Fruit fly (Drosophila melanogaster) ovary, adult (tissue): ENCODE data around the gene CG16812.
A peak's percentile ranks its signal among the peaks of the same experiment; 100 is the strongest.

Experiments
- CG17801 ChIP-seq: fragments of 200-800 bp; optimal IDR thresholded peaks from 2 replicates; lab custom pipeline; 2019; ENCODE audit warnings: missing biosample characterization, mild to moderate bottlenecking, missing genetic modification characterization, moderate library complexity; ENCODE audit not compliant: partially characterized antibody

CG16812 gene

dm6 chr2L:13222225-13222648 lies at the start of gene CG16812, which contains the start of gene Ski6:
TSS of gene CG16812 (plus strand) at chr2L:13222587.
TSS of gene Ski6 (minus strand) at chr2L:13222429.
- TF ChIP-seq CG17801 (GFP tag; lab: Kevin White, UChicago): peak; percentile 71

dm6 chr2L:13176123-13176522 lies 46.3 kb upstream of the CG16812 start, which contains the start of gene CG43925:
TSS of gene CG43925 (plus strand) at chr2L:13176423.
- no peak for TF ChIP-seq CG17801 (GFP tag; lab: Kevin White, UChicago)

- peak; percentile 62 for TF ChIP-seq CG17801 (GFP tag; lab: Kevin White, UChicago)
These were observed 45.6 kb upstream of the CG16812 start, which contains the start of the genes Sfmbt and CG5439 for dm6 chr2L:13176701-13177249. TSS of gene Sfmbt (minus strand) at chr2L:13176785. TSS of gene CG5439 (plus strand) at chr2L:13177150.

- peak; percentile 21 for TF ChIP-seq CG17801 (GFP tag; lab: Kevin White, UChicago)
These were observed 43.3 kb upstream of the CG16812 start, which contains the start of gene Alg7 for dm6 chr2L:13179095-13179494. TSS of gene Alg7 (plus strand) at chr2L:13179247.

- no peak for TF ChIP-seq CG17801 (GFP tag; lab: Kevin White, UChicago)
These were observed 40.0 kb upstream of the CG16812 start, which contains the start of gene Mgat3 for dm6 chr2L:13182415-13182814. TSS of gene Mgat3 (minus strand) at chr2L:13182596.

- TF ChIP-seq CG17801 (GFP tag; lab: Kevin White, UChicago): no peak
These were observed 39.2 kb upstream of the CG16812 start, which contains the start of gene Rsph1 for dm6 chr2L:13183150-13183549. TSS of gene Rsph1 (plus strand) at chr2L:13183450.

- TF ChIP-seq CG17801 (GFP tag; lab: Kevin White, UChicago): peak; percentile 23
These were observed 31.9 kb upstream of the CG16812 start for dm6 chr2L:13190534-13190933.

dm6 chr2L:13191052-13191678 lies 31.2 kb upstream of the CG16812 start:
- TF ChIP-seq CG17801 (GFP tag; lab: Kevin White, UChicago): no peak

- peak; percentile 78 for TF ChIP-seq CG17801 (GFP tag; lab: Kevin White, UChicago)
These were observed 30.5 kb upstream of the CG16812 start, which contains the start of the genes CG16974 and Edem2 for dm6 chr2L:13191894-13192293. TSS of gene CG16974 (minus strand) at chr2L:13191979. TSS of gene Edem2 (plus strand) at chr2L:13192201.

- no peak for TF ChIP-seq CG17801 (GFP tag; lab: Kevin White, UChicago)
These were observed 26.6 kb upstream of the CG16812 start for dm6 chr2L:13195822-13196221.

- peak; percentile 12 for TF ChIP-seq CG17801 (GFP tag; lab: Kevin White, UChicago)
These were observed 19.4 kb upstream of the CG16812 start, which contains the start of gene CG16972 for dm6 chr2L:13202960-13203436. TSS of gene CG16972 (minus strand) at chr2L:13203295.

- peak; percentile 21 for TF ChIP-seq CG17801 (GFP tag; lab: Kevin White, UChicago)
These were observed 18.8 kb upstream of the CG16812 start, which contains the start of gene Pect for dm6 chr2L:13203437-13204137. TSS of gene Pect (plus strand) at chr2L:13203762.

- no peak for TF ChIP-seq CG17801 (GFP tag; lab: Kevin White, UChicago)
These were observed 18.2 kb upstream of the CG16812 start for dm6 chr2L:13204151-13204550.

- peak; percentile 6 for TF ChIP-seq CG17801 (GFP tag; lab: Kevin White, UChicago)
These were observed 17.1 kb upstream of the CG16812 start for dm6 chr2L:13205256-13205655.
